Worm (Caenorhabditis elegans): Measurements from ENCODE around the gene F59D12.2.

Gene F59D12.2

DNA sequence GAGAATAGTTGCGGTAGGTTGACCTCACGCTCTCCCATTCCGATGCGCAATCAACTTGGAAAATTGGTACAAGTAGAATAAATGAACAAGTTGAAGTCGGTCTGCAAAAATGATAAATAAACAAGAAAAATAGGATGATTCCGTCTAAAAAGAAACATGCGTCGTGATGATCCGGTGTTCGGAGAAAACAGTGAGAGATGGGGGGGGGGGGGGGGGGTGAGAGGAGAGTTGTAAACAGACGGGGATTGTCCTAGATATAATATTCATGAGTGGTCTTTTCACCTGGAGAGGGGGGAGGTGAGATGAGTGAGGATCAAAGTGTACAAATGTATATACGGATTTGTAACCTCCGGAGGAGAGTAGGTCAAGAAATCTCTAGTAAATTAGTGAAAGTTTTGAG, at the start of gene F59D12.2:
TSS of gene F59D12.2 (minus strand) at position 101 of the 400 bp plus-strand sequence.
- TF ChIP-seq daf-16 (GFP tag; optimal IDR thresholded peaks at IDR 0.05) (no peak), daf-16 (tag; optimal IDR thresholded peaks at IDR 0.05) (no peak), hlh-11 (tag; optimal IDR thresholded peaks at IDR 0.05) (no peak), R02D3.7 (tag; optimal IDR thresholded peaks at IDR 0.05) (no peak), ceh-28 (tag; optimal IDR thresholded peaks at IDR 0.05) (no peak), mep-1 (tag; optimal IDR thresholded peaks at IDR 0.05) (no peak), zag-1 (tag; optimal IDR thresholded peaks at IDR 0.05) (no peak), unc-62 (GFP tag; optimal IDR thresholded peaks at IDR 0.05 in 1 of 2) (no peak), unc-62 (tag; optimal IDR thresholded peaks at IDR 0.05) (no peak), aha-1 (tag) (no peak), lin-15B (tag; optimal IDR thresholded peaks at IDR 0.05) (no peak), D1046.2 (GFP tag; IDR thresholded peaks at IDR 0.05) (no peak), zfp-2 (tag; optimal IDR thresholded peaks at IDR 0.05) (no peak), mdl-1 (tag; optimal IDR thresholded peaks at IDR 0.05) (no peak)

ce11 chrX:15724994-15725393, 49.5 kb upstream of the F59D12.2 start:
- no peak for TF ChIP-seq unc-39 (tag; optimal IDR thresholded peaks at IDR 0.05)
- TF ChIP-seq lin-29 (GFP tag; IDR thresholded peaks at IDR 0.05): no peak
- no peak for TF ChIP-seq lim-7 (GFP tag; IDR thresholded peaks at IDR 0.05)
- TF ChIP-seq R02D3.7 (tag; optimal IDR thresholded peaks at IDR 0.05): no peak
- TF ChIP-seq ceh-62 (tag; optimal IDR thresholded peaks at IDR 0.05): no peak
- no peak for TF ChIP-seq nhr-76 (tag; optimal IDR thresholded peaks at IDR 0.05)
- TF ChIP-seq saeg-2 (GFP tag; IDR thresholded peaks at IDR 0.05): no peak
- TF ChIP-seq aha-1 (tag): peak; percentile 89
- TF ChIP-seq lin-39 (tag; optimal IDR thresholded peaks at IDR 0.05): no peak
- TF ChIP-seq lsy-2 (tag; optimal IDR thresholded peaks at IDR 0.05): no peak
- no peak for TF ChIP-seq daf-12 (tag; optimal IDR thresholded peaks at IDR 0.05)
- TF ChIP-seq arid-1 (GFP tag; conservative IDR thresholded peaks at IDR 0.05): no peak
- TF ChIP-seq lin-15B (tag; optimal IDR thresholded peaks at IDR 0.05): peak; percentile 63
- TF ChIP-seq lin-38 (GFP tag; IDR thresholded peaks at IDR 0.05): no peak
- no peak for TF ChIP-seq daf-19 (GFP tag; conservative IDR thresholded peaks at IDR 0.05)
- TF ChIP-seq nhr-11 (tag; optimal IDR thresholded peaks at IDR 0.05): no peak
- no peak for TF ChIP-seq egl-43 (GFP tag; IDR thresholded peaks at IDR 0.05)
- no peak for TF ChIP-seq sdz-12 (GFP tag; optimal IDR thresholded peaks at IDR 0.05)
- TF ChIP-seq pha-4 (GFP tag; IDR thresholded peaks at IDR 0.05): no peak
- no peak for TF ChIP-seq pha-4 (tag; optimal IDR thresholded peaks at IDR 0.05)
- no peak for TF ChIP-seq aly-2 (tag; optimal IDR thresholded peaks at IDR 0.05)
- no peak for TF ChIP-seq snpc-1.2 (GFP tag; IDR thresholded peaks at IDR 0.05)
- TF ChIP-seq nhr-42 (GFP tag; IDR thresholded peaks at IDR 0.05): no peak
- no peak for TF ChIP-seq unc-62 (GFP tag; optimal IDR thresholded peaks at IDR 0.05 in 1 of 2)
- no peak for TF ChIP-seq unc-62 (tag; optimal IDR thresholded peaks at IDR 0.05)
- no peak for TF ChIP-seq pqm-1 (tag; optimal IDR thresholded peaks at IDR 0.05)
- no peak for TF ChIP-seq snpc-4 (tag; optimal IDR thresholded peaks at IDR 0.05)
- no peak for TF ChIP-seq ZK337.2 (GFP tag; IDR thresholded peaks at IDR 0.05)
- no peak for TF ChIP-seq tra-1 (GFP tag; IDR thresholded peaks at IDR 0.05)
- peak; percentile 52 for TF ChIP-seq dve-1 (tag; optimal IDR thresholded peaks at IDR 0.05; ENCODE audit: insufficient read depth)
- no peak for TF ChIP-seq zfp-3 (GFP tag; conservative IDR thresholded peaks at IDR 0.05)
- no peak for TF ChIP-seq jun-1 (tag; optimal IDR thresholded peaks at IDR 0.05)
- no peak for TF ChIP-seq egl-27 (tag; optimal IDR thresholded peaks at IDR 0.05)
- TF ChIP-seq ZK546.5 (tag; optimal IDR thresholded peaks at IDR 0.05): no peak
- TF ChIP-seq spr-3 (GFP tag; optimal IDR thresholded peaks at IDR 0.05): no peak
- TF ChIP-seq tag-97 (GFP tag; IDR thresholded peaks at IDR 0.05): no peak
- TF ChIP-seq lin-1 (GFP tag; IDR thresholded peaks at IDR 0.05): no peak
- TF ChIP-seq madf-5 (GFP tag; IDR thresholded peaks at IDR 0.05): no peak
- no peak for TF ChIP-seq ces-1 (GFP tag; optimal IDR thresholded peaks at IDR 0.05)
- no peak for TF ChIP-seq F26F4.8 (GFP tag; conservative IDR thresholded peaks at IDR 0.05)
- no peak for TF ChIP-seq mep-1 (tag; optimal IDR thresholded peaks at IDR 0.05)
- no peak for TF ChIP-seq nhr-25 (tag; optimal IDR thresholded peaks at IDR 0.05; ENCODE audit: borderline replicate concordance, insufficient read depth)
- no peak for TF ChIP-seq lir-3 (tag; optimal IDR thresholded peaks at IDR 0.05)
- no peak for TF ChIP-seq dmd-9 (GFP tag; IDR thresholded peaks at IDR 0.05)
